Worm (Caenorhabditis elegans): ENCODE data around the gene epc-1.

Gene epc-1

ce11 chrIII:12613138-12613915 lies 4.9 kb upstream of the epc-1 start (continued):
- no peak for TF ChIP-seq nhr-48 (tag; optimal IDR thresholded peaks at IDR 0.05)

DNA sequence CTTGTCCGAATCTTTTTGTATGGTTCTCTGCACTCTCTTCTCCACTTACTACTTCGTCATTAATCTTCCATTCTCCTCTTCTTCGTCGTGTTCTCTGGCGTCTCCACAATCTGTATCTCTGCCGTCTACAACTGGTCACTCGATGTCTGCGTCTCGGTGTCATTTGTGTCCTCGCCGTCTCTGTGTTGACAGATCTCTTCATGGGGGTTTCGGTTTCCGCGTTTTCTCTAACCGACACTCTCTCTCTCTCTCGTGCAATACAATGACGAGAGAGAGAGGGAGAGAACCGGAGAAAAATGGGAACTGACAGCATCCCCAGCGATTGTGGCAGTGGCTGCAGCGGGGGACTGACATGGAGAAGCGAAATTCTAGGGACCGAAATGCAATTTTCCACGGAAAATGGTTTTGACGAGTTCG lies 4.1 kb upstream of the epc-1 start:
- TF ChIP-seq nhr-42 (GFP tag; IDR thresholded peaks at IDR 0.05) (peak; percentile 90), nhr-11 (tag; optimal IDR thresholded peaks at IDR 0.05) (peak; percentile 99), ceh-20 (GFP tag; IDR thresholded peaks at IDR 0.05) (peak; percentile 100), set-16 (GFP tag; IDR thresholded peaks at IDR 0.05) (peak; percentile 90), hlh-11 (tag; optimal IDR thresholded peaks at IDR 0.05) (peak; percentile 100), sdz-12 (GFP tag; optimal IDR thresholded peaks at IDR 0.05) (no peak), dmd-9 (GFP tag; IDR thresholded peaks at IDR 0.05) (peak; percentile 75), nhr-111 (GFP tag; optimal IDR thresholded peaks at IDR 0.05) (no peak), ama-1 (optimal IDR thresholded peaks at IDR 0.05) (peak; percentile 88), lin-13 (GFP tag; optimal IDR thresholded peaks at IDR 0.05) (peak; percentile 96), madf-9 (GFP tag; conservative IDR thresholded peaks at IDR 0.05) (peak; percentile 86), lsy-2 (tag; optimal IDR thresholded peaks at IDR 0.05) (peak; percentile 93 to 96), Y5F2A.4 (GFP tag; optimal IDR thresholded peaks at IDR 0.05) (peak; percentile 84), aha-1 (tag) (peak; percentile 99), aly-2 (tag; optimal IDR thresholded peaks at IDR 0.05) (no peak), dpl-1 (GFP tag; optimal IDR thresholded peaks at IDR 0.05) (peak; percentile 80), F37D6.2 (tag; optimal IDR thresholded peaks at IDR 0.05) (peak; percentile 96), lin-1 (GFP tag; IDR thresholded peaks at IDR 0.05) (peak; percentile 96), jun-1 (tag; optimal IDR thresholded peaks at IDR 0.05) (peak; percentile 96), dmd-6 (GFP tag; IDR thresholded peaks at IDR 0.05) (peak; percentile 100), hmg-1.1 (GFP tag; IDR thresholded peaks at IDR 0.05) (peak; percentile 97), zag-1 (tag; optimal IDR thresholded peaks at IDR 0.05) (peak; percentile 90), F44E2.7 (GFP tag; IDR thresholded peaks at IDR 0.05) (no peak), mes-2 (tag; optimal IDR thresholded peaks at IDR 0.05; ENCODE audit: poor library complexity, severe bottlenecking) (peak; percentile 84), lir-3 (tag; optimal IDR thresholded peaks at IDR 0.05) (peak; percentile 31), nhr-237 (tag; optimal IDR thresholded peaks at IDR 0.05) (peak; percentile 64), nhr-76 (tag; optimal IDR thresholded peaks at IDR 0.05) (peak; percentile 84), ces-1 (GFP tag; optimal IDR thresholded peaks at IDR 0.05) (peak; percentile 82), nhr-102 (tag; optimal IDR thresholded peaks at IDR 0.05) (peak; percentile 95), nhr-28 (tag; optimal IDR thresholded peaks at IDR 0.05) (peak; percentile 95), F49E8.2 (tag; optimal IDR thresholded peaks at IDR 0.05; ENCODE audit: borderline replicate concordance) (no peak), nhr-41 (GFP tag; IDR thresholded peaks at IDR 0.05) (peak; percentile 83), php-3 (GFP tag; IDR thresholded peaks at IDR 0.05) (peak; percentile 82), mdt-29 (GFP tag; IDR thresholded peaks at IDR 0.05) (peak; percentile 97), zfp-3 (GFP tag; conservative IDR thresholded peaks at IDR 0.05) (peak; percentile 93), egl-43 (GFP tag; IDR thresholded peaks at IDR 0.05) (peak; percentile 88), cey-2 (tag; optimal IDR thresholded peaks at IDR 0.05; ENCODE audit: borderline replicate concordance, insufficient read depth) (peak; percentile 85), Y75B8A.6 (GFP tag; IDR thresholded peaks at IDR 0.05) (peak; percentile 70; the same call in 1 of the 2 replicates), pqm-1 (tag; optimal IDR thresholded peaks at IDR 0.05) (peak; percentile 42), zfp-2 (tag; optimal IDR thresholded peaks at IDR 0.05) (peak; percentile 63), T26A8.4 (GFP tag; IDR thresholded peaks at IDR 0.05) (peak; percentile 96), ztf-7 (tag; optimal IDR thresholded peaks at IDR 0.05) (peak; percentile 83), T20F7.1 (GFP tag; optimal IDR thresholded peaks at IDR 0.05) (peak; percentile 86), daf-12 (tag; optimal IDR thresholded peaks at IDR 0.05) (no peak), arid-1 (GFP tag; conservative IDR thresholded peaks at IDR 0.05) (peak; percentile 88), daf-16 (GFP tag; optimal IDR thresholded peaks at IDR 0.05) (peak; percentile 82 to 95), daf-16 (tag; optimal IDR thresholded peaks at IDR 0.05) (peak; percentile 98)

Data from whole organism, L4 larva.